Fruit fly (Drosophila melanogaster): ENCODE measurements around the gene CG32488.

The CG32488 gene

DNA sequence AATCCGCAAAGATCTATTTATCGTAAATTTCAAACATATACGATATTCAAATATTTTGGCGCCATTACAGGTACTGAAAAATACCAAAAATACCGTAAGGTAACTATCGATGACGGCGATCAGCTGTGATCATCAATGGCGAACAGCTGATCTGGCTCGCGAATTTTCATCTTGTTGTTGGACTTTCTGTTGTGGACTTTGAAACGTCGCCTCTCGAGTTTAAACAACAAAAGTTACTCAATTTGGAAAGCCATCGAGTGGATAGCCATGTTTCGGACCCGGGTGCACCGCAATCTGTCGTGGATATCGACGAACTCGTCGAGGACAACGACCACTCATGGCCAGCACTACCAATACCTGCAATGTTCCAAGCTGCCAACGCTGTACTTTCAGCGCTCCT is 35.0 kb downstream of the CG32488 start, which contains the start of gene CPT2:
Gene CPT2 (plus strand): TSS at position 167 of the 400 bp plus-strand sequence.
- TF ChIP-seq spab (GFP tag; optimal IDR thresholded peaks at IDR 0.05) (peak; percentile 41), CG6163 (GFP tag; IDR thresholded peaks at IDR 0.05) (peak; percentile 58; the same call in 1 of the 3 replicates), esn (GFP tag; optimal IDR thresholded peaks at IDR 0.05) (no peak), CG6276 (GFP tag; optimal IDR thresholded peaks at IDR 0.05) (peak; percentile 81), CG9139 (GFP tag; optimal IDR thresholded peaks at IDR 0.05) (peak; percentile 46), OdsH (GFP tag; optimal IDR thresholded peaks at IDR 0.05) (no peak), fkh (GFP tag; optimal IDR thresholded peaks at IDR 0.05) (no peak), Sox15 (GFP tag; optimal IDR thresholded peaks at IDR 0.05) (no peak), dac (GFP tag; optimal IDR thresholded peaks at IDR 0.05) (no peak), CG15336 (GFP tag; IDR thresholded peaks at IDR 0.05) (0 out of 2 replicates have a peak, but pooled peaks have one; percentile 27), CG6808 (GFP tag; optimal IDR thresholded peaks at IDR 0.05) (peak; percentile 56), CG6854 (GFP tag; optimal IDR thresholded peaks at IDR 0.05) (peak; percentile 78), eg (GFP tag; IDR thresholded peaks at IDR 0.05) (peak; percentile 23; the same call in 1 of the 3 replicates), CG10669 (GFP tag; optimal IDR thresholded peaks at IDR 0.05) (peak; percentile 25)
